1 fruit fly cellular context compared by ENCODE assay signal in genomic region chr3R:4813172-4813716, dm6.
TF ChIP-seq lines count a peak whose summit lies in the region.

No protein-coding gene starts in this region.

TF ChIP-seq in whole organism, embryonic, 481 proteins besides CTCF, POLR2A, EP300 and RAD21 (continued from another document and continues in another):
- TF ChIP-seq Trl (optimal IDR thresholded peaks at IDR 0.05; lab: Kevin White, UChicago) = no peak
- TF ChIP-seq Trl (GFP tag; optimal IDR thresholded peaks at IDR 0.05; lab: Kevin White, UChicago) = peak; percentile 37
- TF ChIP-seq otp (GFP tag; IDR thresholded peaks at IDR 0.05; lab: Robert Waterston, UW) = peak; percentile 54; the same call in 2 of the 3 replicates
- TF ChIP-seq crc (GFP tag; optimal IDR thresholded peaks at IDR 0.05; lab: Kevin White, UChicago) = no peak
- peak; percentile 46 for TF ChIP-seq lilli (GFP tag; optimal IDR thresholded peaks at IDR 0.05; lab: Kevin White, UChicago)
- TF ChIP-seq CG14667 (GFP tag; IDR thresholded peaks at IDR 0.05; lab: Robert Waterston, UW) = no peak
- no peak for TF ChIP-seq CG4820 (GFP tag; optimal IDR thresholded peaks at IDR 0.05; lab: Kevin White, UChicago)
- TF ChIP-seq CG18262 (tag; optimal IDR thresholded peaks at IDR 0.05; lab: Kevin White, UChicago) = peak; percentile 68
- 0 out of 4 replicates have a peak, but pooled peaks have one; percentile 66 for TF ChIP-seq chinmo (GFP tag; IDR thresholded peaks at IDR 0.05; lab: Robert Waterston, UW; ENCODE audit: partially characterized antibody)
- TF ChIP-seq dati (GFP tag; IDR thresholded peaks at IDR 0.05; lab: Robert Waterston, UW) = no peak
- TF ChIP-seq CG1529 (GFP tag; optimal IDR thresholded peaks at IDR 0.05; lab: Kevin White, UChicago) = peak; percentile 78
- peak; percentile 55 for TF ChIP-seq CG8089 (GFP tag; optimal IDR thresholded peaks at IDR 0.05; lab: Kevin White, UChicago)
- TF ChIP-seq CG2129 (GFP tag; IDR thresholded peaks at IDR 0.05; lab: Robert Waterston, UW; ENCODE audit: partially characterized antibody) = peak; percentile 32; the same call in 1 of the 2 replicates
- TF ChIP-seq CG13775 (GFP tag; optimal IDR thresholded peaks at IDR 0.05; lab: Kevin White, UChicago) = peak; percentile 23
- peak; percentile 79 for TF ChIP-seq CG4707 (GFP tag; optimal IDR thresholded peaks at IDR 0.05; lab: Kevin White, UChicago)
- TF ChIP-seq CG8359 (GFP tag; optimal IDR thresholded peaks at IDR 0.05; lab: Kevin White, UChicago; ENCODE audit: borderline replicate concordance) = peak; percentile 64
- TF ChIP-seq CG6813 (GFP tag; optimal IDR thresholded peaks at IDR 0.05; lab: Kevin White, UChicago) = peak; percentile 87
- peak; percentile 26 for TF ChIP-seq CG3995 (GFP tag; optimal IDR thresholded peaks at IDR 0.05; lab: Kevin White, UChicago)
- TF ChIP-seq nmo (GFP tag; optimal IDR thresholded peaks at IDR 0.05; lab: Kevin White, UChicago) = peak; percentile 62
- TF ChIP-seq pzg (GFP tag; optimal IDR thresholded peaks at IDR 0.05; lab: Kevin White, UChicago) = peak; percentile 50
- no peak for TF ChIP-seq zen2 (GFP tag; IDR thresholded peaks at IDR 0.05; lab: Robert Waterston, UW; ENCODE audit: partially characterized antibody)
- TF ChIP-seq twi (tag; optimal IDR thresholded peaks at IDR 0.05; lab: Kevin White, UChicago) = peak; percentile 68
- TF ChIP-seq en (GFP tag; optimal IDR thresholded peaks at IDR 0.05; lab: Kevin White, UChicago) = peak; percentile 45
- TF ChIP-seq NC2β (GFP tag; optimal IDR thresholded peaks at IDR 0.05; lab: Kevin White, UChicago) = peak; percentile 29
- no peak for TF ChIP-seq CG18011 (GFP tag; optimal IDR thresholded peaks at IDR 0.05; lab: Kevin White, UChicago)
- peak; percentile 68 for TF ChIP-seq inv (GFP tag; IDR thresholded peaks at IDR 0.05; lab: Robert Waterston, UW; ENCODE audit: partially characterized antibody)
- TF ChIP-seq CG3281 (GFP tag; optimal IDR thresholded peaks at IDR 0.05; lab: Kevin White, UChicago) = peak; percentile 52
- peak; percentile 56 for TF ChIP-seq CG8290 (GFP tag; optimal IDR thresholded peaks at IDR 0.05; lab: Kevin White, UChicago)
- TF ChIP-seq CG8290 (tag; optimal IDR thresholded peaks at IDR 0.05; lab: Kevin White, UChicago) = peak; percentile 70 to 89
- TF ChIP-seq CG12942 (GFP tag; optimal IDR thresholded peaks at IDR 0.05; lab: Kevin White, UChicago) = peak; percentile 26
- peak; percentile 82 for TF ChIP-seq CG7987 (GFP tag; optimal IDR thresholded peaks at IDR 0.05; lab: Kevin White, UChicago)
- TF ChIP-seq CG43689 (GFP tag; IDR thresholded peaks at IDR 0.05; lab: Robert Waterston, UW) = peak; percentile 36; the same call in 1 of the 2 replicates
- TF ChIP-seq CG13624 (GFP tag; optimal IDR thresholded peaks at IDR 0.05; lab: Kevin White, UChicago) = no peak
- TF ChIP-seq ind (GFP tag; optimal IDR thresholded peaks at IDR 0.05; lab: Kevin White, UChicago) = peak; percentile 30
- peak; percentile 32 for TF ChIP-seq CG12155 (GFP tag; optimal IDR thresholded peaks at IDR 0.05; lab: Kevin White, UChicago)
- peak; percentile 58 for TF ChIP-seq zen (tag; optimal IDR thresholded peaks at IDR 0.05; lab: Kevin White, UChicago)
- TF ChIP-seq CG2199 (GFP tag; IDR thresholded peaks at IDR 0.05; lab: Robert Waterston, UW) = 0 out of 3 replicates have a peak, but pooled peaks have one; percentile 37
- TF ChIP-seq CG3163 (GFP tag; optimal IDR thresholded peaks at IDR 0.05; lab: Kevin White, UChicago) = peak; percentile 44
- TF ChIP-seq Spps (tag; optimal IDR thresholded peaks at IDR 0.05; lab: Kevin White, UChicago) = peak; percentile 68
- no peak; the same call in 1 of the 2 replicates for TF ChIP-seq sna (GFP tag; IDR thresholded peaks at IDR 0.05; lab: Robert Waterston, UW; ENCODE audit: partially characterized antibody)
- TF ChIP-seq pho (GFP tag; optimal IDR thresholded peaks at IDR 0.05; lab: Kevin White, UChicago) = peak; percentile 1
- peak; percentile 34 for TF ChIP-seq CG30403 (GFP tag; optimal IDR thresholded peaks at IDR 0.05; lab: Kevin White, UChicago)
- TF ChIP-seq D (optimal IDR thresholded peaks at IDR 0.05; lab: Kevin White, UChicago) = no peak
- TF ChIP-seq D (GFP tag; optimal IDR thresholded peaks at IDR 0.05; lab: Kevin White, UChicago) = peak; percentile 65
- peak; percentile 62; the same call in 2 of the 3 replicates for TF ChIP-seq H15 (GFP tag; IDR thresholded peaks at IDR 0.05; lab: Robert Waterston, UW)
- TF ChIP-seq CG6654 (GFP tag; optimal IDR thresholded peaks at IDR 0.05; lab: Kevin White, UChicago) = no peak
- no peak for TF ChIP-seq CG31388 (GFP tag; optimal IDR thresholded peaks at IDR 0.05; lab: Kevin White, UChicago)
- no peak for TF ChIP-seq bowl (GFP tag; IDR thresholded peaks at IDR 0.05; lab: Robert Waterston, UW)
- TF ChIP-seq pum (GFP tag; optimal IDR thresholded peaks at IDR 0.05; lab: Kevin White, UChicago) = no peak
- peak; percentile 65 for TF ChIP-seq CG10147 (GFP tag; optimal IDR thresholded peaks at IDR 0.05; lab: Kevin White, UChicago)
- TF ChIP-seq CG30020 (tag; optimal IDR thresholded peaks at IDR 0.05; lab: Kevin White, UChicago) = peak; percentile 96
- peak; percentile 5 for TF ChIP-seq Bteb2 (GFP tag; optimal IDR thresholded peaks at IDR 0.05; lab: Kevin White, UChicago)
- peak; percentile 44 for TF ChIP-seq fd3F (GFP tag; optimal IDR thresholded peaks at IDR 0.05; lab: Kevin White, UChicago)
- TF ChIP-seq sens-2 (GFP tag; IDR thresholded peaks at IDR 0.05; lab: Robert Waterston, UW) = peak; percentile 48; the same call in 1 of the 2 replicates
- TF ChIP-seq Dek (tag; optimal IDR thresholded peaks at IDR 0.05; lab: Kevin White, UChicago) = no peak
- TF ChIP-seq NC2α (GFP tag; optimal IDR thresholded peaks at IDR 0.05; lab: Kevin White, UChicago) = no peak
- TF ChIP-seq BtbVII (GFP tag; optimal IDR thresholded peaks at IDR 0.05; lab: Kevin White, UChicago) = peak; percentile 77
- TF ChIP-seq CG16779 (GFP tag; IDR thresholded peaks at IDR 0.05; lab: Robert Waterston, UW) = 0 out of 2 replicates have a peak, but pooled peaks have one; percentile 5
- no peak for TF ChIP-seq p53 (GFP tag; optimal IDR thresholded peaks at IDR 0.05; lab: Kevin White, UChicago)
- peak in 1 of 2 experiments; percentile 95 for TF ChIP-seq Eip74EF (GFP tag; optimal IDR thresholded peaks at IDR 0.05; lab: Kevin White, UChicago)
- peak; percentile 68 for TF ChIP-seq salm (tag; optimal IDR thresholded peaks at IDR 0.05; lab: Kevin White, UChicago)
- TF ChIP-seq CG6854 (GFP tag; optimal IDR thresholded peaks at IDR 0.05; lab: Kevin White, UChicago) = peak; percentile 68
- no peak for TF ChIP-seq aop (GFP tag; IDR thresholded peaks at IDR 0.05; lab: Robert Waterston, UW)
- TF ChIP-seq unpg (GFP tag; optimal IDR thresholded peaks at IDR 0.05; lab: Kevin White, UChicago) = peak; percentile 68
- peak; percentile 28 to 80 for TF ChIP-seq bsh (GFP tag; optimal IDR thresholded peaks at IDR 0.05; lab: Kevin White, UChicago)
- no peak for TF ChIP-seq CG32772 (GFP tag; IDR thresholded peaks at IDR 0.05; lab: Robert Waterston, UW)
- peak; percentile 71 for TF ChIP-seq Ptx1 (GFP tag; IDR thresholded peaks at IDR 0.05; lab: Robert Waterston, UW)
- TF ChIP-seq Kr (GFP tag; optimal IDR thresholded peaks at IDR 0.05; lab: Kevin White, UChicago) = peak; percentile 23
- peak; percentile 81 for TF ChIP-seq slbo (GFP tag; IDR thresholded peaks at IDR 0.05; lab: Robert Waterston, UW)
- TF ChIP-seq Rx (GFP tag; IDR thresholded peaks at IDR 0.05; lab: Robert Waterston, UW) = no peak
- peak; percentile 79 for TF ChIP-seq CG1603 (tag; optimal IDR thresholded peaks at IDR 0.05; lab: Kevin White, UChicago)
- peak; percentile 75 for TF ChIP-seq pfk (GFP tag; optimal IDR thresholded peaks at IDR 0.05; lab: Kevin White, UChicago)
- TF ChIP-seq knrl (GFP tag; IDR thresholded peaks at IDR 0.05; lab: Robert Waterston, UW; ENCODE audit: partially characterized antibody) = peak; percentile 76
- no peak for TF ChIP-seq pan (optimal IDR thresholded peaks at IDR 0.05; lab: Kevin White, UChicago)
- peak in 1 of 2 experiments; percentile 54 for TF ChIP-seq pan (GFP tag; optimal IDR thresholded peaks at IDR 0.05 in 1 of 2, IDR thresholded peaks at IDR 0.05 in 1 of 2)
- TF ChIP-seq da (GFP tag; optimal IDR thresholded peaks at IDR 0.05; lab: Kevin White, UChicago) = no peak
- no peak for TF ChIP-seq z (GFP tag; IDR thresholded peaks at IDR 0.05; lab: Robert Waterston, UW)
- TF ChIP-seq fd102C (GFP tag; optimal IDR thresholded peaks at IDR 0.05; lab: Kevin White, UChicago) = no peak
- peak; percentile 42 for TF ChIP-seq tin (GFP tag; optimal IDR thresholded peaks at IDR 0.05; lab: Kevin White, UChicago)
- TF ChIP-seq Side (GFP tag; optimal IDR thresholded peaks at IDR 0.05; lab: Kevin White, UChicago) = peak; percentile 52
- no peak for TF ChIP-seq CG11085 (GFP tag; IDR thresholded peaks at IDR 0.05; lab: Robert Waterston, UW)
- no peak for TF ChIP-seq br (optimal IDR thresholded peaks at IDR 0.05; lab: Kevin White, UChicago)
- peak; percentile 4 for TF ChIP-seq CG3065 (GFP tag; optimal IDR thresholded peaks at IDR 0.05; lab: Kevin White, UChicago)
- no peak for TF ChIP-seq crol (GFP tag; IDR thresholded peaks at IDR 0.05; lab: Robert Waterston, UW)
- TF ChIP-seq oc (tag; optimal IDR thresholded peaks at IDR 0.05; lab: Kevin White, UChicago) = peak; percentile 66
- no peak for TF ChIP-seq mam (GFP tag; optimal IDR thresholded peaks at IDR 0.05; lab: Kevin White, UChicago)
- TF ChIP-seq so (GFP tag; IDR thresholded peaks at IDR 0.05; lab: Robert Waterston, UW) = peak; percentile 54; the same call in 2 of the 3 replicates
- peak; percentile 41 for TF ChIP-seq CG4617 (GFP tag; optimal IDR thresholded peaks at IDR 0.05; lab: Kevin White, UChicago; ENCODE audit: borderline replicate concordance)
- TF ChIP-seq CG9817 (tag; optimal IDR thresholded peaks at IDR 0.05; lab: Kevin White, UChicago) = peak; percentile 58
- TF ChIP-seq E2f1 (GFP tag; IDR thresholded peaks at IDR 0.05; lab: Robert Waterston, UW) = no peak
- peak; percentile 10 for TF ChIP-seq CG8944 (GFP tag; optimal IDR thresholded peaks at IDR 0.05; lab: Kevin White, UChicago)
- no peak for TF ChIP-seq yki (optimal IDR thresholded peaks at IDR 0.05; lab: Kevin White, UChicago)
- TF ChIP-seq trem (tag; optimal IDR thresholded peaks at IDR 0.05; lab: Kevin White, UChicago) = peak; percentile 46
- peak; percentile 8 for TF ChIP-seq Usf (GFP tag; optimal IDR thresholded peaks at IDR 0.05; lab: Kevin White, UChicago)
- peak; percentile 71 for TF ChIP-seq CG12219 (GFP tag; optimal IDR thresholded peaks at IDR 0.05; lab: Kevin White, UChicago)
- TF ChIP-seq bbx (GFP tag; IDR thresholded peaks at IDR 0.05; lab: Robert Waterston, UW; ENCODE audit: partially characterized antibody) = peak; percentile 71
- TF ChIP-seq Dip3 (GFP tag; optimal IDR thresholded peaks at IDR 0.05; lab: Kevin White, UChicago) = no peak
- TF ChIP-seq Ravus (GFP tag; IDR thresholded peaks at IDR 0.05; lab: Robert Waterston, UW) = no peak
- TF ChIP-seq NFAT (GFP tag; IDR thresholded peaks at IDR 0.05; lab: Robert Waterston, UW) = peak; percentile 38; the same call in 1 of the 2 replicates
- TF ChIP-seq Elba2 (GFP tag; optimal IDR thresholded peaks at IDR 0.05; lab: Kevin White, UChicago) = no peak
- TF ChIP-seq slou (GFP tag; optimal IDR thresholded peaks at IDR 0.05; lab: Kevin White, UChicago) = no peak
- TF ChIP-seq ewg (GFP tag; optimal IDR thresholded peaks at IDR 0.05; lab: Kevin White, UChicago) = peak; percentile 25
- TF ChIP-seq CG7745 (tag; optimal IDR thresholded peaks at IDR 0.05; lab: Kevin White, UChicago) = peak; percentile 89
- no peak for TF ChIP-seq Hmx (GFP tag; optimal IDR thresholded peaks at IDR 0.05; lab: Kevin White, UChicago)
- TF ChIP-seq CG10431 (GFP tag; optimal IDR thresholded peaks at IDR 0.05; lab: Kevin White, UChicago) = peak; percentile 84
- peak; percentile 1 for TF ChIP-seq cato (GFP tag; optimal IDR thresholded peaks at IDR 0.05; lab: Kevin White, UChicago; ENCODE audit: borderline replicate concordance)
- TF ChIP-seq Aef1 (GFP tag; IDR thresholded peaks at IDR 0.05; lab: Robert Waterston, UW) = peak; percentile 67; the same call in 2 of the 3 replicates
- TF ChIP-seq zfh1 (GFP tag; IDR thresholded peaks at IDR 0.05; lab: Robert Waterston, UW) = peak; percentile 77
- peak; percentile 75 for TF ChIP-seq PHDP (tag; optimal IDR thresholded peaks at IDR 0.05; lab: Kevin White, UChicago)
- no peak for TF ChIP-seq wor (GFP tag; IDR thresholded peaks at IDR 0.05; lab: Robert Waterston, UW)
- TF ChIP-seq ems (GFP tag; optimal IDR thresholded peaks at IDR 0.05; lab: Kevin White, UChicago) = no peak
- TF ChIP-seq MESR4 (GFP tag; optimal IDR thresholded peaks at IDR 0.05; lab: Kevin White, UChicago) = peak; percentile 77
- no peak for TF ChIP-seq Abd-B (GFP tag; optimal IDR thresholded peaks at IDR 0.05; lab: Kevin White, UChicago)
- TF ChIP-seq CG11560 (tag; IDR thresholded peaks at IDR 0.05; lab: Robert Waterston, UW) = no peak
- TF ChIP-seq kni (GFP tag; optimal IDR thresholded peaks at IDR 0.05; lab: Kevin White, UChicago) = peak; percentile 87
- peak; percentile 42 for TF ChIP-seq Mes4 (GFP tag; optimal IDR thresholded peaks at IDR 0.05; lab: Kevin White, UChicago)
- peak; percentile 80 for TF ChIP-seq amos (GFP tag; IDR thresholded peaks at IDR 0.05; lab: Robert Waterston, UW; ENCODE audit: partially characterized antibody)
- peak; percentile 67 for TF ChIP-seq CG8924 (tag; optimal IDR thresholded peaks at IDR 0.05; lab: Kevin White, UChicago)
- peak; percentile 26 for TF ChIP-seq CG10654 (GFP tag; optimal IDR thresholded peaks at IDR 0.05; lab: Kevin White, UChicago)
- TF ChIP-seq CG10321 (GFP tag; IDR thresholded peaks at IDR 0.05; lab: Robert Waterston, UW) = 0 out of 2 replicates have a peak, but pooled peaks have one; percentile 34
- peak; percentile 39; the same call in 1 of the 2 replicates for TF ChIP-seq HLH3B (GFP tag; IDR thresholded peaks at IDR 0.05; lab: Robert Waterston, UW)
- no peak for TF ChIP-seq h (optimal IDR thresholded peaks at IDR 0.05; lab: Kevin White, UChicago)
- TF ChIP-seq CG7271 (tag; optimal IDR thresholded peaks at IDR 0.05; lab: Kevin White, UChicago) = peak; percentile 12
- no peak for TF ChIP-seq CG6175 (GFP tag; IDR thresholded peaks at IDR 0.05; lab: Robert Waterston, UW)
- peak; percentile 58 for TF ChIP-seq Hand (GFP tag; optimal IDR thresholded peaks at IDR 0.05; lab: Kevin White, UChicago)
- no peak for TF ChIP-seq klu (GFP tag; IDR thresholded peaks at IDR 0.05; lab: Robert Waterston, UW)
- no peak for TF ChIP-seq cad (GFP tag; optimal IDR thresholded peaks at IDR 0.05; lab: Kevin White, UChicago)
- TF ChIP-seq HHEX (GFP tag; optimal IDR thresholded peaks at IDR 0.05; lab: Kevin White, UChicago) = peak; percentile 63
- peak; percentile 69 for TF ChIP-seq Dll (GFP tag; IDR thresholded peaks at IDR 0.05; lab: Robert Waterston, UW; ENCODE audit: partially characterized antibody)
